Fruit fly (Drosophila melanogaster) whole organism, embryonic: Measurements from ENCODE around the gene Actn3.

Experiments
- Abd-B ChIP-seq: fragments of 200-800 bp; sonication (Bioruptor generic); optimal IDR thresholded peaks from 2 replicates; lab custom pipeline; 2018; ENCODE audit warnings: missing biosample characterization, mild to moderate bottlenecking, missing genetic modification characterization, moderate library complexity
- Ada2b ChIP-seq: fragments of 200-800 bp; sonication (Bioruptor generic); IDR thresholded peaks from 2 replicates; pipeline ENCODE4 v1.3.6; 2022; ENCODE audit warnings: missing biosample characterization, missing genetic modification characterization
- Awh ChIP-seq: fragments of 200-800 bp; sonication (Bioruptor generic); IDR thresholded peaks from 2 replicates; pipeline ENCODE4, ENCODE4 v1.3.6; 2022; ENCODE audit warnings: missing biosample characterization, missing genetic modification characterization
- CG10321 ChIP-seq: fragments of 200-800 bp; sonication (Bioruptor generic); IDR thresholded peaks from 2 replicates; pipeline ENCODE4 v1.3.6; 2022; ENCODE audit warnings: missing biosample characterization, missing genetic modification characterization
- CG10431 ChIP-seq: fragments of 200-800 bp; sonication (Bioruptor generic); optimal IDR thresholded peaks from 3 replicates; lab custom pipeline; 2018; ENCODE audit warnings: missing biosample characterization, mild to moderate bottlenecking, missing genetic modification characterization
- CG10543 ChIP-seq: fragments of 200-800 bp; sonication (Bioruptor generic); optimal IDR thresholded peaks from 3 replicates; lab custom pipeline; 2017; ENCODE audit warnings: missing biosample characterization, mild to moderate bottlenecking, missing genetic modification characterization, moderate library complexity
- CG11085 ChIP-seq: fragments of 200-800 bp; sonication (Bioruptor generic); IDR thresholded peaks from 2 replicates; pipeline ENCODE4 v1.3.6; 2022; ENCODE audit warnings: missing biosample characterization, missing genetic modification characterization
- CG11456 ChIP-seq: fragments of 200-800 bp; sonication (Bioruptor generic); IDR thresholded peaks from 3 replicates; pipeline ENCODE4 v1.3.6; 2022; ENCODE audit warnings: missing biosample characterization, missing genetic modification characterization
- CG11696 ChIP-seq: fragments of 200-800 bp; sonication (Bioruptor generic); IDR thresholded peaks from 2 replicates; pipeline ENCODE4 v1.3.6; 2022; ENCODE audit warnings: missing biosample characterization, missing genetic modification characterization
- CG12219 ChIP-seq: fragments of 200-800 bp; sonication (Bioruptor generic); optimal IDR thresholded peaks from 3 replicates; lab custom pipeline; 2018; ENCODE audit warnings: missing biosample characterization, mild to moderate bottlenecking, missing genetic modification characterization
- CG12942 ChIP-seq: fragments of 200-800 bp; sonication (Bioruptor generic); optimal IDR thresholded peaks from 3 replicates; lab custom pipeline; 2016; ENCODE audit warnings: missing biosample characterization, missing genetic modification characterization
- CG17328 ChIP-seq: fragments of 200-800 bp; sonication (Bioruptor generic); IDR thresholded peaks from 2 replicates; pipeline ENCODE4 v1.3.6; 2022; ENCODE audit warnings: missing biosample characterization, missing genetic modification characterization
- CG17802 ChIP-seq: fragments of 200-800 bp; sonication (Bioruptor generic); optimal IDR thresholded peaks from 2 replicates; lab custom pipeline; 2018; ENCODE audit warnings: missing biosample characterization, mild to moderate bottlenecking, missing genetic modification characterization, moderate library complexity
- CG2678 ChIP-seq: fragments of 200-800 bp; sonication (Bioruptor generic); optimal IDR thresholded peaks from 3 replicates; lab custom pipeline; 2019; ENCODE audit warnings: missing biosample characterization, mild to moderate bottlenecking, missing genetic modification characterization, moderate library complexity
- CG30403 ChIP-seq: fragments of 200-800 bp; sonication (Bioruptor generic); optimal IDR thresholded peaks from 3 replicates; lab custom pipeline; 2016; ENCODE audit warnings: missing biosample characterization, missing genetic modification characterization
- CG3838 ChIP-seq: fragments of 200-800 bp; sonication (Bioruptor generic); optimal IDR thresholded peaks from 3 replicates; lab custom pipeline; 2016; ENCODE audit warnings: missing biosample characterization, missing genetic modification characterization
- CG4404 ChIP-seq: fragments of 200-800 bp; sonication (Bioruptor generic); IDR thresholded peaks from 2 replicates; pipeline ENCODE4 v1.3.6; 2022; ENCODE audit warnings: missing biosample characterization, missing genetic modification characterization
- CG4820 ChIP-seq: fragments of 200-800 bp; sonication (Bioruptor generic); optimal IDR thresholded peaks from 3 replicates; lab custom pipeline; 2016; ENCODE audit warnings: missing biosample characterization, missing genetic modification characterization
- CG4854 ChIP-seq: fragments of 200-800 bp; sonication (Bioruptor generic); optimal IDR thresholded peaks from 2 replicates; lab custom pipeline; 2016; ENCODE audit warnings: missing biosample characterization, missing genetic modification characterization, inconsistent platforms
- CG7839 ChIP-seq: fragments of 200-800 bp; sonication (Bioruptor generic); optimal IDR thresholded peaks from 3 replicates; lab custom pipeline; 2018; ENCODE audit warnings: missing biosample characterization, mild to moderate bottlenecking, missing genetic modification characterization, moderate library complexity
- CG9876 ChIP-seq: fragments of 200-800 bp; sonication (Bioruptor generic); optimal IDR thresholded peaks from 2 replicates; lab custom pipeline; 2016; ENCODE audit warnings: missing biosample characterization, missing genetic modification characterization
- CoRest ChIP-seq: fragments of 200-800 bp; sonication (Bioruptor generic); optimal IDR thresholded peaks from 3 replicates; lab custom pipeline; 2018; ENCODE audit warnings: missing biosample characterization, mild to moderate bottlenecking, missing genetic modification characterization, moderate library complexity
- Deaf1 ChIP-seq: fragments of 200-800 bp; optimal IDR thresholded peaks from 3 replicates; lab custom pipeline; 2019; ENCODE audit warnings: missing biosample characterization, mild to moderate bottlenecking, missing genetic modification characterization, moderate library complexity
- Dfd ChIP-seq, 2 experiments: fragments of >200 bp; optimal IDR thresholded peaks; 2 replicates each; lab custom pipeline; 2017; ENCODE audit warnings: missing biosample characterization in 2 of 2, missing genetic modification characterization in 2 of 2
- Drgx ChIP-seq: fragments of 200-800 bp; sonication (Bioruptor generic); IDR thresholded peaks from 2 replicates; pipeline ENCODE4 v1.3.6; 2022; ENCODE audit warnings: missing biosample characterization, missing genetic modification characterization
- E2f1 ChIP-seq: fragments of 200-800 bp; sonication (Bioruptor generic); IDR thresholded peaks from 2 replicates; pipeline ENCODE4 v1.3.6; 2022; ENCODE audit warnings: missing biosample characterization, missing genetic modification characterization
- HLH54F ChIP-seq: fragments of 200-800 bp; sonication (Bioruptor generic); optimal IDR thresholded peaks from 3 replicates; lab custom pipeline; 2016; ENCODE audit warnings: missing biosample characterization, missing genetic modification characterization
- Lhr ChIP-seq: fragments of 200-800 bp; sonication (Bioruptor generic); optimal IDR thresholded peaks from 3 replicates; lab custom pipeline; 2017; ENCODE audit warnings: mild to moderate bottlenecking, missing biosample characterization, missing genetic modification reagents, missing genetic modification characterization
- Myb ChIP-seq: fragments of 200-800 bp; sonication (Bioruptor generic); optimal IDR thresholded peaks from 2 replicates; lab custom pipeline; 2016; ENCODE audit warnings: missing biosample characterization, missing genetic modification characterization
- Nf-YC ChIP-seq: fragments of 200-800 bp; optimal IDR thresholded peaks from 3 replicates; lab custom pipeline; 2019; ENCODE audit warnings: missing biosample characterization, mild to moderate bottlenecking, missing genetic modification characterization, moderate library complexity
- NfI ChIP-seq: fragments of 200-800 bp; sonication (Bioruptor generic); optimal IDR thresholded peaks from 3 replicates; lab custom pipeline; 2018; ENCODE audit warnings: missing biosample characterization, mild to moderate bottlenecking, missing genetic modification characterization, moderate library complexity
- Trl ChIP-seq, 3 experiments: fragments of >200 bp in 2 of 3; fragments of 200-800 bp in 1 of 3; sonication (Bioruptor generic) in 1 of 3; optimal IDR thresholded peaks; 2 replicates in 1 of 3; 3 replicates in 2 of 3; lab custom pipeline; 2016 to 2017; ENCODE audit warnings: missing biosample characterization in 1 of 3, missing genetic modification characterization in 1 of 3
- cas ChIP-seq: fragments of 200-800 bp; sonication (Bioruptor generic); IDR thresholded peaks from 2 replicates; pipeline ENCODE4 v1.3.6; 2022; ENCODE audit warnings: missing biosample characterization, missing genetic modification characterization
- chm ChIP-seq: fragments of 200-800 bp; sonication (Bioruptor generic); IDR thresholded peaks from 2 replicates; pipeline ENCODE4 v1.3.6; 2022; ENCODE audit warnings: missing biosample characterization, missing genetic modification characterization
- crc ChIP-seq: fragments of 200-800 bp; sonication (Bioruptor generic); optimal IDR thresholded peaks from 2 replicates; lab custom pipeline; 2016; ENCODE audit warnings: missing biosample characterization, missing genetic modification characterization
- crol ChIP-seq: fragments of 200-800 bp; sonication (Bioruptor generic); IDR thresholded peaks from 2 replicates; pipeline ENCODE4 v1.3.6; 2022; ENCODE audit warnings: missing biosample characterization, missing genetic modification characterization
- dimm ChIP-seq: fragments of 200-800 bp; sonication (Bioruptor generic); IDR thresholded peaks from 2 replicates; pipeline ENCODE4 v1.3.6; 2022; ENCODE audit warnings: missing biosample characterization, missing genetic modification characterization
- esg ChIP-seq: fragments of 200-800 bp; sonication (Bioruptor generic); conservative IDR thresholded peaks from 2 replicates; pipeline ENCODE4 v1.3.6; 2022; ENCODE audit warnings: missing biosample characterization, missing genetic modification characterization
- fd102C ChIP-seq: fragments of 200-800 bp; sonication (Bioruptor generic); optimal IDR thresholded peaks from 2 replicates; lab custom pipeline; 2018; ENCODE audit warnings: missing biosample characterization, mild to moderate bottlenecking, missing genetic modification characterization, moderate library complexity
- fd64A ChIP-seq: fragments of 200-800 bp; sonication (Bioruptor generic); optimal IDR thresholded peaks from 3 replicates; lab custom pipeline; 2018; ENCODE audit warnings: missing biosample characterization, mild to moderate bottlenecking, missing genetic modification characterization
- gem ChIP-seq: fragments of 200-800 bp; sonication (Bioruptor generic); optimal IDR thresholded peaks from 2 replicates; lab custom pipeline; 2019; ENCODE audit warnings: missing biosample characterization, mild to moderate bottlenecking, missing genetic modification characterization, moderate library complexity
- hb ChIP-seq: fragments of 200-800 bp; sonication (Bioruptor generic); IDR thresholded peaks from 3 replicates; pipeline ENCODE4 v1.3.6; 2022; ENCODE audit warnings: missing biosample characterization, missing genetic modification characterization; ENCODE audit not compliant: partially characterized antibody
- luna ChIP-seq: fragments of 200-800 bp; sonication (Bioruptor generic); optimal IDR thresholded peaks from 2 replicates; lab custom pipeline; 2016; ENCODE audit warnings: missing biosample characterization, missing genetic modification characterization
- mam ChIP-seq: fragments of 200-800 bp; sonication (Bioruptor generic); optimal IDR thresholded peaks from 3 replicates; lab custom pipeline; 2016; ENCODE audit warnings: missing biosample characterization, missing genetic modification characterization
- org-1 ChIP-seq: fragments of 200-800 bp; sonication (Bioruptor generic); optimal IDR thresholded peaks from 2 replicates; lab custom pipeline; 2017; ENCODE audit warnings: missing biosample characterization, missing genetic modification characterization
- otp ChIP-seq: fragments of 200-800 bp; sonication (Bioruptor generic); IDR thresholded peaks from 3 replicates; pipeline ENCODE4, ENCODE4 v1.3.6; 2022; ENCODE audit warnings: missing biosample characterization, missing genetic modification characterization
- sd ChIP-seq: fragments of 200-800 bp; sonication (Bioruptor generic); optimal IDR thresholded peaks from 3 replicates; lab custom pipeline; 2018; ENCODE audit warnings: missing biosample characterization, mild to moderate bottlenecking, missing genetic modification characterization, moderate library complexity
- sima ChIP-seq: fragments of 200-800 bp; sonication (Bioruptor generic); optimal IDR thresholded peaks from 2 replicates; lab custom pipeline; 2016; ENCODE audit warnings: missing biosample characterization, missing genetic modification characterization
- stc ChIP-seq: fragments of 200-800 bp; sonication (Bioruptor generic); IDR thresholded peaks from 2 replicates; pipeline ENCODE4 v1.3.6; 2022; ENCODE audit warnings: missing biosample characterization, missing genetic modification characterization
- trem ChIP-seq: fragments of 200-800 bp; optimal IDR thresholded peaks from 3 replicates; lab custom pipeline; 2019; ENCODE audit warnings: missing biosample characterization, mild to moderate bottlenecking, missing genetic modification characterization, moderate library complexity
- zf30C ChIP-seq: fragments of 200-800 bp; sonication (Bioruptor generic); optimal IDR thresholded peaks from 3 replicates; lab custom pipeline; 2018; ENCODE audit warnings: missing biosample characterization, mild to moderate bottlenecking, missing genetic modification characterization
- zfh2 ChIP-seq: fragments of 200-800 bp; sonication (Bioruptor generic); optimal IDR thresholded peaks from 2 replicates; lab custom pipeline; 2016; ENCODE audit warnings: missing biosample characterization, missing genetic modification characterization

The Actn3 gene

DNA sequence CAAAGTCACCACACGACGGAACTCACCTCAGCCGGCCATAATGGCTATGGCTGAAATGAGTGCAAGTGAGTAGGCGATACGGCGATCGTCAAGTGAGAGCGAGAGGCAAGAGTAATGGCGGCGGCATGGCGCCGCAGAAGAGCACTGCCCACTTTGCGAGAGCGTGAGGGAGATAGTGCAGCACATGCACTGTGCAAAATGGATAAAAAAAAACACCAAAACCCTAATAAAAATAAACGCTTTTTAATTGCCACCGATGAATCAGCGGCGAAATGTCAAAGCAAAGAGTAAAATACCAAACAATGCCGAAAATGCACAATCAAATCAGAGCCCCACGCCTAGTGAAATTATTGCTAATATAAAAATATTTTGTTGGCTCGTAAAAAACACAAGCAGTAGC is 28.9 kb downstream of the Actn3 start (continued):
- TF ChIP-seq CG4404 (GFP tag; lab: Robert Waterston, UW) (no peak), dimm (no peak), fd64A (no peak), CG17802 (tag; lab: Kevin White, UChicago) (no peak), CG11085 (GFP tag; lab: Robert Waterston, UW) (no peak), Awh (peak; percentile 44; the same call in 1 of the 2 replicates), NfI (GFP tag; lab: Kevin White, UChicago) (no peak), cas (GFP tag; lab: Robert Waterston, UW) (no peak), zfh2 (GFP tag; lab: Kevin White, UChicago) (no peak), CG10543 (GFP tag; lab: Kevin White, UChicago) (peak; percentile 27), stc (GFP tag; lab: Robert Waterston, UW) (peak; percentile 30; the same call in 1 of the 2 replicates), Nf-YC (tag; lab: Kevin White, UChicago) (peak; percentile 96), Trl (optimal IDR thresholded peaks at IDR 0.05; lab: Kevin White, UChicago) (peak in 1 of 2 experiments; percentile 5), Trl (GFP tag; optimal IDR thresholded peaks at IDR 0.05; lab: Kevin White, UChicago) (no peak), Dfd (GFP tag; optimal IDR thresholded peaks at IDR 0.05; lab: Kevin White, UChicago) (no peak), E2f1 (0 out of 2 replicates have a peak, but pooled peaks have one; percentile 35), org-1 (GFP tag; lab: Kevin White, UChicago) (no peak), CG11696 (no peak), CG10321 (GFP tag; lab: Robert Waterston, UW) (peak; percentile 97), luna (GFP tag; lab: Kevin White, UChicago) (no peak), CG17328 (GFP tag; lab: Robert Waterston, UW) (peak; percentile 43), crc (GFP tag; lab: Kevin White, UChicago) (no peak), esg (GFP tag; lab: Robert Waterston, UW) (0 out of 2 replicates have a peak, but pooled peaks have one; percentile 12), mam (GFP tag; lab: Kevin White, UChicago) (no peak), sd (tag; lab: Kevin White, UChicago) (no peak), CoRest (tag; lab: Kevin White, UChicago) (peak; percentile 74), trem (tag; lab: Kevin White, UChicago) (peak; percentile 45), gem (tag; lab: Kevin White, UChicago) (peak; percentile 13)

DNA sequence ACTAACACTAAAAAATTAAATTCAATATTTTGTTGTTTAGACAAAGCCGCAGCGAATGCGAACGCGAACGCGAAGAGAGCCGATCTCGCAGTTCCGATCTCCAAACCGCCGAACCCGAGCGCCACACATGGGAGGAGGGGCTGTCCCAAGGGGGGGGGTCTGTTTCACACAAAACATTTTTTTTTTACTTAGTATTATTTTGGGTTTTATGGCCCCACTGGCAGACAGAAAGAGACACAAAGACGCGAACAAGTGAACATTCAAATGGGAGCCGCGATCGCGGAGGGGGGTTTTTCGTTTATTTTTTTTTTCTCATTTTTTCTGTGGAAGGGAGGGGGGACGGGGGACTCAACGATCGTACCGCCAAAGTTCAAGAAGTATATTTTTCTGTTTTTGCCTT is 33.3 kb downstream of the Actn3 start:
- no peak for TF ChIP-seq chm (GFP tag; lab: Robert Waterston, UW)
- no peak for TF ChIP-seq CG12942 (GFP tag; lab: Kevin White, UChicago)
- TF ChIP-seq CG7839, result no peak
- no peak for TF ChIP-seq Drgx
- TF ChIP-seq CG4854, result no peak
- TF ChIP-seq hb (GFP tag; lab: Robert Waterston, UW), result no peak
- TF ChIP-seq CG4820 (GFP tag; lab: Kevin White, UChicago), result no peak
- TF ChIP-seq Ada2b (GFP tag; lab: Robert Waterston, UW), result no peak
- TF ChIP-seq crol, result peak; percentile 89
- 0 out of 3 replicates have a peak, but pooled peaks have one; percentile 18 for TF ChIP-seq otp
- TF ChIP-seq sima (GFP tag; lab: Kevin White, UChicago), result no peak
- TF ChIP-seq CG12219 (GFP tag; lab: Kevin White, UChicago), result no peak
- no peak for TF ChIP-seq Myb (GFP tag; lab: Kevin White, UChicago)
- no peak for TF ChIP-seq CG3838
- no peak for TF ChIP-seq CG11456 (GFP tag; lab: Robert Waterston, UW)
- no peak for TF ChIP-seq Lhr
- TF ChIP-seq Abd-B (GFP tag; lab: Kevin White, UChicago), result peak; percentile 85
- TF ChIP-seq CG9876 (GFP tag; lab: Kevin White, UChicago), result no peak
- TF ChIP-seq HLH54F (GFP tag; lab: Kevin White, UChicago), result no peak
- TF ChIP-seq CG10431 (GFP tag; lab: Kevin White, UChicago), result no peak
- TF ChIP-seq CG30403 (GFP tag; lab: Kevin White, UChicago), result no peak
- no peak for TF ChIP-seq CG2678 (tag; lab: Kevin White, UChicago)
- TF ChIP-seq zf30C (GFP tag; lab: Kevin White, UChicago), result no peak
- TF ChIP-seq fd102C (GFP tag; lab: Kevin White, UChicago), result no peak
- TF ChIP-seq Deaf1 (tag; lab: Kevin White, UChicago), result peak; percentile 88
